Fruit fly (Drosophila melanogaster): ENCODE results near the gene cm.

cm gene

dm6 chrX:7013320-7014214 is 2.6 kb upstream of the cm start, which contains the start of the genes CG3032 and CG4593 (continued):
- TF ChIP-seq zf30C (GFP tag; optimal IDR thresholded peaks at IDR 0.05), result no peak
- TF ChIP-seq zfh1 (GFP tag; IDR thresholded peaks at IDR 0.05), result peak; percentile 88
- TF ChIP-seq dati (GFP tag; IDR thresholded peaks at IDR 0.05), result peak; percentile 79
- no peak for TF ChIP-seq ac (GFP tag; optimal IDR thresholded peaks at IDR 0.05)
- TF ChIP-seq Adf1 (GFP tag; IDR thresholded peaks at IDR 0.05), result peak; percentile 57
- peak; percentile 64 for TF ChIP-seq bowl (GFP tag; IDR thresholded peaks at IDR 0.05)
- TF ChIP-seq dmrt11E (tag; optimal IDR thresholded peaks at IDR 0.05), result peak; percentile 60
- peak; percentile 48 for TF ChIP-seq Nf-YC (tag; optimal IDR thresholded peaks at IDR 0.05)
- TF ChIP-seq cad (GFP tag; optimal IDR thresholded peaks at IDR 0.05), result no peak
- 0 out of 3 replicates have a peak, but pooled peaks have one; percentile 60 for TF ChIP-seq otp (GFP tag; IDR thresholded peaks at IDR 0.05)
- TF ChIP-seq ERR (GFP tag; optimal IDR thresholded peaks at IDR 0.05), result peak; percentile 8
- TF ChIP-seq CG15073 (GFP tag; optimal IDR thresholded peaks at IDR 0.05), result no peak
- peak; percentile 44 for TF ChIP-seq CG6654 (GFP tag; optimal IDR thresholded peaks at IDR 0.05)
- peak; percentile 57 for TF ChIP-seq maf-S (GFP tag; optimal IDR thresholded peaks at IDR 0.05)
- TF ChIP-seq Trl (optimal IDR thresholded peaks at IDR 0.05), result no peak
- TF ChIP-seq Trl (GFP tag; optimal IDR thresholded peaks at IDR 0.05), result peak; percentile 80
- TF ChIP-seq cas (GFP tag; IDR thresholded peaks at IDR 0.05), result peak; percentile 70
- TF ChIP-seq BEAF-32 (GFP tag; optimal IDR thresholded peaks at IDR 0.05), result peak; percentile 57
- peak; percentile 81 for TF ChIP-seq CG31441 (GFP tag; IDR thresholded peaks at IDR 0.05)
- TF ChIP-seq HLH54F (GFP tag; optimal IDR thresholded peaks at IDR 0.05), result peak; percentile 77
- peak; percentile 48; the same call in 1 of the 2 replicates for TF ChIP-seq dan (GFP tag; IDR thresholded peaks at IDR 0.05)
- peak; percentile 47 for TF ChIP-seq Sox100B (GFP tag; optimal IDR thresholded peaks at IDR 0.05)
- no peak for TF ChIP-seq odd (GFP tag; optimal IDR thresholded peaks at IDR 0.05)
- TF ChIP-seq Usf (GFP tag; optimal IDR thresholded peaks at IDR 0.05), result peak; percentile 25
- TF ChIP-seq eve (GFP tag; optimal IDR thresholded peaks at IDR 0.05), result no peak
- TF ChIP-seq sens (GFP tag), result peak; percentile 92
- peak; percentile 47 for TF ChIP-seq slp2 (GFP tag; optimal IDR thresholded peaks at IDR 0.05)
- peak; percentile 16 for TF ChIP-seq CG2875 (GFP tag; optimal IDR thresholded peaks at IDR 0.05)
- TF ChIP-seq CG14710 (tag; optimal IDR thresholded peaks at IDR 0.05), result peak; percentile 68
- TF ChIP-seq fru (optimal IDR thresholded peaks at IDR 0.05), result no peak
- TF ChIP-seq sr (GFP tag; IDR thresholded peaks at IDR 0.05), result 0 out of 3 replicates have a peak, but pooled peaks have one; percentile 27
- no peak for TF ChIP-seq chinmo (GFP tag; IDR thresholded peaks at IDR 0.05; ENCODE audit: partially characterized antibody)
- peak; percentile 82 for TF ChIP-seq Meics (GFP tag; optimal IDR thresholded peaks at IDR 0.05)
- peak; percentile 55 for TF ChIP-seq Six4 (GFP tag; optimal IDR thresholded peaks at IDR 0.05)
- TF ChIP-seq CG9437 (GFP tag; optimal IDR thresholded peaks at IDR 0.05), result peak; percentile 53
- TF ChIP-seq CG7556 (GFP tag; optimal IDR thresholded peaks at IDR 0.05), result peak; percentile 64
- peak; percentile 76 for TF ChIP-seq CG4404 (GFP tag; IDR thresholded peaks at IDR 0.05)
- TF ChIP-seq Neu2 (GFP tag; optimal IDR thresholded peaks at IDR 0.05; ENCODE audit: borderline replicate concordance), result no peak
- peak; percentile 64 for TF ChIP-seq CG33213 (GFP tag; optimal IDR thresholded peaks at IDR 0.05)
- TF ChIP-seq Lhr (GFP tag; optimal IDR thresholded peaks at IDR 0.05), result peak; percentile 35
- peak; percentile 88 for TF ChIP-seq HLH3B (GFP tag; IDR thresholded peaks at IDR 0.05)
- TF ChIP-seq CG7963 (GFP tag; IDR thresholded peaks at IDR 0.05; ENCODE audit: partially characterized antibody), result no peak
- TF ChIP-seq CG4424 (GFP tag; optimal IDR thresholded peaks at IDR 0.05), result peak; percentile 66
- peak; percentile 82 for TF ChIP-seq CG6175 (GFP tag; IDR thresholded peaks at IDR 0.05)
- no peak for TF ChIP-seq CG16813 (GFP tag; IDR thresholded peaks at IDR 0.05; ENCODE audit: partially characterized antibody)
- TF ChIP-seq CG14667 (GFP tag; IDR thresholded peaks at IDR 0.05), result peak; percentile 81
- peak; percentile 92 for TF ChIP-seq Aef1 (GFP tag; IDR thresholded peaks at IDR 0.05)
- no peak for TF ChIP-seq bbx (GFP tag; IDR thresholded peaks at IDR 0.05; ENCODE audit: partially characterized antibody)
- peak; percentile 75 for TF ChIP-seq oc (tag; optimal IDR thresholded peaks at IDR 0.05)
- TF ChIP-seq CG2120 (GFP tag; optimal IDR thresholded peaks at IDR 0.05), result peak; percentile 94
